Worm (Caenorhabditis elegans) whole organism, L1 larva: Measurements from ENCODE around the gene eif-3.D.
"Not testable (repeated sequence)": the region's sequence is repeated elsewhere in the genome, so short reads cannot be mapped to it uniquely, and the experiment has no call there.

Source experiments
- aly-2 ChIP-seq: fragments of 150-350 bp; optimal IDR thresholded peaks from 2 replicates; lab custom pipeline; 2014; ENCODE audit warnings: missing biosample characterization, missing genetic modification characterization
- egl-27 ChIP-seq, 2 experiments: fragments of 150-350 bp in 1 of 2; sonication (generic microtip); optimal IDR thresholded peaks; 3 replicates each; lab custom pipeline; 2017 to 2018; ENCODE audit warnings: missing biosample characterization in 2 of 2, missing genetic modification characterization in 2 of 2, missing genetic modification reagents in 2 of 2
- isw-1 ChIP-seq: fragments of 200-800 bp; sonication (Bioruptor generic); IDR thresholded peaks from 2 replicates; pipeline ENCODE4 v1.3.6; 2022; ENCODE audit warnings: missing genetic modification characterization, missing compliant biosample characterization

DNA sequence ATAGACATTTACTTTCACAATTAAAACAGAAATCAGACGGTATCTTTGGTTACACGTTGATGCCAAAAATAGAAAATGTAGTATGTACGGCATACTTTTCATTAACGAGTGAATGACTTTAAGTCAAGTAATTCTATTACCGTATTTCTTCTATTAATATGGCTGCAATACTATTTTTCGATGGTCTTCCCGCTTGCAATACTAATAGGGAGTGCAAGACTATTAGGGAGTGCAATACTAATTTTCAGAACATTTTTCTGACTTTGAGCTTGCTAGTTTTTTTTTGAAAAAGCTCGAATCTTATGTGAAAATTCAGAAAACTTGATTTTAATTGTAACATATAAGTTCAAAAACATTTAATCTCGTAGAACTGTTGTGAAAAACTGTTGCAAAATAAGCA is 18.4 kb upstream of the eif-3.D start, which contains the start of gene R08D7.7:
- not testable (repeated sequence) for TF ChIP-seq isw-1 (GFP tag; lab: Robert Waterston, UW); aly-2; egl-27 (tag; optimal IDR thresholded peaks at IDR 0.05; lab: Kevin White, UChicago)
